Worm (Caenorhabditis elegans) whole organism, young adult: ENCODE data around the gene C34E11.4.

Experiments used
- B0035.1 ChIP-seq: sonication (generic microtip); optimal IDR thresholded peaks from 2 replicates; lab custom pipeline; 2016; ENCODE audit warnings: missing genetic modification characterization, mild to moderate bottlenecking, missing compliant biosample characterization, missing genotype, missing genetic modification reagents
- C06A6.2 ChIP-seq: fragments of 200-800 bp; sonication (Bioruptor generic); conservative IDR thresholded peaks from 2 replicates; pipeline ENCODE4 v1.3.6; 2022; ENCODE audit warnings: missing genetic modification characterization, missing compliant biosample characterization
- F22D6.2 ChIP-seq: sonication (generic microtip); optimal IDR thresholded peaks from 2 replicates; lab custom pipeline; 2016; ENCODE audit warnings: mild to moderate bottlenecking, missing genetic modification characterization, missing compliant biosample characterization
- F39B2.1 ChIP-seq: fragments of 200-800 bp; sonication (Bioruptor generic); IDR thresholded peaks from 2 replicates; pipeline ENCODE4 v1.3.6; 2022; ENCODE audit warnings: missing genetic modification reagents, missing genetic modification characterization, missing compliant biosample characterization
- F55B11.4 ChIP-seq: sonication (generic microtip); optimal IDR thresholded peaks from 2 replicates; lab custom pipeline; 2016; ENCODE audit warnings: missing compliant biosample characterization, missing genetic modification characterization, borderline replicate concordance; ENCODE audit not compliant: insufficient read depth
- K11D2.4 ChIP-seq: fragments of 200-800 bp; sonication (Bioruptor generic); IDR thresholded peaks from 2 replicates; pipeline ENCODE4 v1.3.6; 2022; ENCODE audit warnings: missing genetic modification reagents, missing genetic modification characterization, missing compliant biosample characterization
- Y56A3A.18 ChIP-seq: fragments of 200-800 bp; sonication (Bioruptor generic); IDR thresholded peaks from 2 replicates; pipeline ENCODE4 v1.3.6; 2022; ENCODE audit warnings: missing genetic modification reagents, missing genetic modification characterization, missing compliant biosample characterization
- Y79H2A.3 ChIP-seq: fragments of 200-800 bp; sonication (Bioruptor generic); conservative IDR thresholded peaks from 2 replicates; pipeline ENCODE4 v1.3.6; 2022; ENCODE audit warnings: missing genetic modification reagents, missing genetic modification characterization, missing compliant biosample characterization
- Y95B8A.8 ChIP-seq: fragments of 200-800 bp; sonication (Bioruptor generic); IDR thresholded peaks from 2 replicates; pipeline ENCODE4 v1.3.6; 2022; ENCODE audit warnings: missing genetic modification reagents, missing genetic modification characterization, missing compliant biosample characterization
- aptf-2 ChIP-seq: fragments of 200-800 bp; sonication (Bioruptor generic); conservative IDR thresholded peaks from 2 replicates; pipeline ENCODE4 v1.3.6; 2022; ENCODE audit warnings: missing genetic modification reagents, missing genetic modification characterization, missing compliant biosample characterization
- atf-7 ChIP-seq: sonication (generic microtip); optimal IDR thresholded peaks from 2 replicates; lab custom pipeline; 2017; ENCODE audit warnings: mild to moderate bottlenecking, missing genetic modification characterization, missing compliant biosample characterization
- attf-3 ChIP-seq: fragments of 200-800 bp; sonication (Bioruptor generic); conservative IDR thresholded peaks from 2 replicates; pipeline ENCODE4 v1.3.6; 2022; ENCODE audit warnings: missing genetic modification reagents, missing genetic modification characterization, missing compliant biosample characterization
- attf-5 ChIP-seq: fragments of 200-800 bp; sonication (Bioruptor generic); optimal IDR thresholded peaks from 2 replicates; lab custom pipeline; 2018; ENCODE audit warnings: mild to moderate bottlenecking, missing genetic modification characterization, missing compliant biosample characterization
- bed-1 ChIP-seq: fragments of 200-800 bp; sonication (Bioruptor generic); IDR thresholded peaks from 2 replicates; pipeline ENCODE4 v1.3.6; 2022; ENCODE audit warnings: missing genetic modification reagents, missing genetic modification characterization, missing compliant biosample characterization
- ccch-3 ChIP-seq: fragments of 200-800 bp; sonication (Bioruptor generic); optimal IDR thresholded peaks from 2 replicates; lab custom pipeline; 2018; ENCODE audit warnings: mild to moderate bottlenecking, missing genetic modification characterization, missing compliant biosample characterization
- ceh-27 ChIP-seq: fragments of 200-800 bp; sonication (Bioruptor generic); optimal IDR thresholded peaks from 2 replicates; lab custom pipeline; 2018; ENCODE audit warnings: mild to moderate bottlenecking, missing genetic modification characterization, moderate library complexity, missing compliant biosample characterization
- ceh-40 ChIP-seq: fragments of 200-800 bp; sonication (Bioruptor generic); IDR thresholded peaks from 2 replicates; pipeline ENCODE4 v1.3.6; 2022; ENCODE audit warnings: missing genetic modification characterization, missing compliant biosample characterization
- die-1 ChIP-seq: sonication (generic microtip); optimal IDR thresholded peaks from 2 replicates; lab custom pipeline; 2016; ENCODE audit warnings: missing genotype, mild to moderate bottlenecking, missing genetic modification characterization, missing compliant biosample characterization
- egrh-3 ChIP-seq: fragments of 200-800 bp; sonication (Bioruptor generic); IDR thresholded peaks from 2 replicates; pipeline ENCODE4 v1.3.6; 2022; ENCODE audit warnings: missing genetic modification reagents, missing genetic modification characterization, missing compliant biosample characterization
- gei-17 ChIP-seq: fragments of 200-800 bp; sonication (Bioruptor generic); optimal IDR thresholded peaks from 2 replicates; lab custom pipeline; 2018; ENCODE audit warnings: mild to moderate bottlenecking, missing genetic modification characterization, missing compliant biosample characterization
- hlh-26 ChIP-seq: fragments of 200-800 bp; sonication (Bioruptor generic); conservative IDR thresholded peaks from 2 replicates; pipeline ENCODE4 v1.3.6; 2022; ENCODE audit warnings: missing genetic modification reagents, missing genetic modification characterization, missing compliant biosample characterization
- hmg-1.2 ChIP-seq: fragments of 200-800 bp; sonication (Bioruptor generic); IDR thresholded peaks from 2 replicates; pipeline ENCODE4 v1.3.6; 2022; ENCODE audit warnings: missing genetic modification reagents, missing genetic modification characterization, missing compliant biosample characterization
- lag-1 ChIP-seq: fragments of 200-800 bp; sonication (Bioruptor generic); IDR thresholded peaks from 2 replicates; pipeline ENCODE4 v1.3.6; 2022; ENCODE audit warnings: missing genetic modification reagents, missing genetic modification characterization, missing compliant biosample characterization
- lin-26 ChIP-seq: fragments of 200-800 bp; sonication (Bioruptor generic); IDR thresholded peaks from 2 replicates; pipeline ENCODE4 v1.3.6; 2022; ENCODE audit warnings: missing genetic modification reagents, missing genetic modification characterization, missing compliant biosample characterization
- lin-54 ChIP-seq: fragments of 200-800 bp; sonication (Bioruptor generic); optimal IDR thresholded peaks from 2 replicates; lab custom pipeline; 2018; ENCODE audit warnings: mild to moderate bottlenecking, missing genetic modification characterization, missing compliant biosample characterization
- lsl-1 ChIP-seq: fragments of 200-800 bp; sonication (Bioruptor generic); optimal IDR thresholded peaks from 2 replicates; lab custom pipeline; 2018; ENCODE audit warnings: mild to moderate bottlenecking, missing genetic modification characterization, moderate library complexity, missing compliant biosample characterization
- madf-3 ChIP-seq: fragments of 200-800 bp; sonication (Bioruptor generic); IDR thresholded peaks from 2 replicates; pipeline ENCODE4 v1.3.6; 2022; ENCODE audit warnings: missing genetic modification reagents, missing genetic modification characterization, missing compliant biosample characterization
- madf-6 ChIP-seq: fragments of 200-800 bp; sonication (Bioruptor generic); IDR thresholded peaks from 2 replicates; pipeline ENCODE4 v1.3.6; 2022; ENCODE audit warnings: missing genetic modification reagents, missing genetic modification characterization, missing compliant biosample characterization
- madf-8 ChIP-seq: fragments of 200-800 bp; sonication (Bioruptor generic); conservative IDR thresholded peaks from 2 replicates; pipeline ENCODE4 v1.3.6; 2022; ENCODE audit warnings: missing genetic modification reagents, missing genetic modification characterization, missing compliant biosample characterization
- mel-28 ChIP-seq: sonication (generic microtip); optimal IDR thresholded peaks from 2 replicates; lab custom pipeline; 2016; ENCODE audit warnings: borderline replicate concordance, mild to moderate bottlenecking, missing genetic modification characterization, missing compliant biosample characterization
- mes-4 ChIP-seq: sonication (generic microtip); optimal IDR thresholded peaks from 2 replicates; lab custom pipeline; 2016; ENCODE audit warnings: missing genotype, missing genetic modification characterization, missing compliant biosample characterization
- mxl-1 ChIP-seq: sonication (generic microtip); optimal IDR thresholded peaks from 2 replicates; lab custom pipeline; 2016; ENCODE audit warnings: missing genetic modification characterization, missing compliant biosample characterization
- rpc-1 ChIP-seq, 2 experiments: fragments of 150-350 bp in 1 of 2; sonication (generic microtip) in 1 of 2; optimal IDR thresholded peaks; 2 replicates each; lab custom pipeline; 2014 to 2018; ENCODE audit warnings: missing biosample characterization in 1 of 2, missing genetic modification characterization in 1 of 2, missing genetic modification reagents in 1 of 2, missing genotype in 1 of 2
- sdz-38 ChIP-seq: sonication (generic microtip); optimal IDR thresholded peaks from 2 replicates; lab custom pipeline; 2016; ENCODE audit warnings: missing genotype, missing genetic modification characterization, missing compliant biosample characterization
- snpc-1.1 ChIP-seq: sonication (generic microtip); optimal IDR thresholded peaks from 2 replicates; lab custom pipeline; 2017; ENCODE audit warnings: missing genetic modification characterization, mild to moderate bottlenecking, missing compliant biosample characterization, antibody characterized with exemption, moderate library complexity, missing genotype, missing genetic modification reagents; ENCODE audit not compliant: insufficient read depth
- tbp1 ChIP-seq: fragments of 200-800 bp; sonication (Bioruptor generic); optimal IDR thresholded peaks from 2 replicates; lab custom pipeline; 2018; ENCODE audit warnings: mild to moderate bottlenecking, missing genetic modification characterization, missing compliant biosample characterization
- tbx-9 ChIP-seq: sonication (generic microtip); optimal IDR thresholded peaks from 2 replicates; lab custom pipeline; 2016; ENCODE audit warnings: borderline replicate concordance, missing genetic modification characterization, inconsistent platforms, missing compliant biosample characterization
- unc-62 ChIP-seq: fragments of 150-350 bp; optimal IDR thresholded peaks from 2 replicates; lab custom pipeline; 2014; ENCODE audit warnings: missing biosample characterization, missing genetic modification reagents, missing genetic modification characterization
- ztf-6 ChIP-seq: fragments of 200-800 bp; sonication (Bioruptor generic); IDR thresholded peaks from 2 replicates; pipeline ENCODE4 v1.3.6; 2022; ENCODE audit warnings: missing genetic modification reagents, missing genetic modification characterization, missing compliant biosample characterization

C34E11.4 gene

DNA sequence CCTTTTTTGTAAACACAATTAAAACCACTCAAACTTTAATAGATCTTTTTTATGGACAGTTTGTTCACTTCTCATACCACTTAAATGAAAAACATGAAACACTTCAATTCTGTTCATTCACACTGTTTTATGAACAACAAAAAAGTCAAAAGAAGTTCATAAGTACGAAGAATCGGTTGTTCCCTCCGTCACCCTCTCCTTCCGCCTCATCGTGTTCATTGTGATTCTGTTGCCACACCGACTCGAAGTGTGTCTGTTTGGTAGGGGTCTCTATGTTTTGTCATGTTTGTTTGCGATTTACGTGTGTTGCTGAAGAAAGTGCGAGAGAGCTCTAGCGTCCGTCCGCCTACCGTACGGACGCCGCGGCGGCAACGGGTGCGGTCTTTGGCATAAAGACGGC is 45.2 kb upstream of the C34E11.4 start, which contains the start of gene lact-7:
Gene lact-7, plus strand, starts transcription at position 301 of the 400 bp plus-strand sequence.
- TF ChIP-seq mel-28 (tag; lab: Kevin White, UChicago) (no peak), ceh-27 (GFP tag; lab: Kevin White, UChicago) (peak; percentile 67), K11D2.4 (GFP tag; lab: Robert Waterston, UW) (no peak)
- TF ChIP-seq, all 124 proteins: peak for 1

DNA sequence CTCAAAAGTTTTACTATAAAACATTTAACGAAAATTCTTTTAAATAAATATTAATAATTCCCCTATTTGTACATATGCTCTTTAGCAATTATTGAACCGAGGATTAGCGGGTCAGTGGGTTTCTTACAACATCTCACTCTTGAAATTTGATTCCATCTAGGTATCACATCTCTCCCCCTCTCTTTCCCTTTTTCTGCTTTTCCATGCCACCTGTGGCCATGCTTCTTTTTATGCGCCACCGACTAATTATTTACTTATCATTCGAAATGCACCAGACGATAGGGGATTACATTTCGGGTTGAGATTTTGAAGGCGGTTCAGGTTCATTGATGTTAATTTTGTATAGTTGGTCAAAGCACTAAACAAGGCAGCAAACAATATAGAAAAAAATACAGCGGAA is 38.1 kb upstream of the C34E11.4 start:
- no peak for TF ChIP-seq attf-3 (GFP tag; lab: Robert Waterston, UW)
- TF ChIP-seq lsl-1: no peak
- TF ChIP-seq ceh-40 (GFP tag; lab: Robert Waterston, UW): no peak
- TF ChIP-seq madf-6: no peak
- no peak for TF ChIP-seq F55B11.4
- no peak for TF ChIP-seq lag-1
- TF ChIP-seq lin-26 (GFP tag; lab: Robert Waterston, UW): no peak

DNA sequence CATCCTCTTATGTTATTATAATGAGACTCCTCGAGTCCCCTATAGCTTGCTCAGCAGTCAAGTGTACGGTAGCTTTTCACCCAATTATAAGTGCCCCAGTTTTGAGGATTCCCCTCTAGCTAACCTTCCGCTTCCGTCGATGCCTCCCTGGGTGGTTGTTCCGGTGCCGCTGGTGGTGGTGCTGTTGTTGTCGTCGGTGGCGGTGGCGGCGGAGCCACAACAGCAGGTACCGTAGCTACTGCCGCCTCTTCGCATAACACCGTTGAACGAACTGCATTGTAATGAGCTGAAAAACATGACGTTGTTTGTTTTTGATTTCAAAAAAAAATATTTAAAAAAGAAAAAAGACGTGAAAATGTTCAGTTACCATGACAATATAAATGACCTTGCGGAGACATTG is 37.6 kb upstream of the C34E11.4 start:
- no peak for TF ChIP-seq sdz-38 (tag; lab: Kevin White, UChicago)
- 0 out of 2 replicates have a peak, but pooled peaks have one; percentile 7 for TF ChIP-seq egrh-3 (GFP tag; lab: Robert Waterston, UW)

DNA sequence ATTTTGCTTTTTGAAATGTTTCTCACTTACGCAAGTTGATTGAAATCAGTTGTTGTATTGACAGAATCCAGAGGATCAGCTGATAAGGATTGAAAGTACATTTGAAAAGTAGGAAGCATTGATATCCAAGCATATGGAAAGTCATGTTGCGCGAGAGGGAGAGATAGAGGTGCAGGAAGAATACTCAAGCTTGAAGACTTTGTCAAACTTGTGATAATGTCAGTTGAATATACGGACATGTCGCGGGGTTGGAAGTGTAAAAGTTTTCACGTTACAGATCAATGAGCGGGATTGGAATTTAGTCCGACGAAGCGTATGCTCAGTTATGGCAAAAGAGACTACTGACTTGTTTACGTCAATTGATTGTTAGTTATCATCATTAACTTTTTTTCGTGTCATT is 34.7 kb upstream of the C34E11.4 start, which contains the start of gene ttx-3:
Gene ttx-3, minus strand, starts transcription at position 101 of the 400 bp plus-strand sequence.
- no peak for TF ChIP-seq atf-7 (tag; lab: Kevin White, UChicago)
- no peak for TF ChIP-seq gei-17 (GFP tag; lab: Kevin White, UChicago)
- no peak for TF ChIP-seq aptf-2
- TF ChIP-seq C06A6.2 (GFP tag; lab: Robert Waterston, UW): no peak
- TF ChIP-seq ceh-40 (GFP tag; lab: Robert Waterston, UW): no peak
- no peak for TF ChIP-seq tbp1 (GFP tag; lab: Kevin White, UChicago)
- no peak for TF ChIP-seq lag-1
- no peak for TF ChIP-seq B0035.1 (tag; lab: Kevin White, UChicago)
- no peak for TF ChIP-seq lin-26 (GFP tag; lab: Robert Waterston, UW)
- TF ChIP-seq F22D6.2 (tag; lab: Kevin White, UChicago): no peak
- TF ChIP-seq lin-54 (GFP tag; lab: Kevin White, UChicago): no peak
- TF ChIP-seq bed-1 (GFP tag; lab: Robert Waterston, UW): no peak
- no peak for TF ChIP-seq mxl-1 (tag; lab: Kevin White, UChicago)

DNA sequence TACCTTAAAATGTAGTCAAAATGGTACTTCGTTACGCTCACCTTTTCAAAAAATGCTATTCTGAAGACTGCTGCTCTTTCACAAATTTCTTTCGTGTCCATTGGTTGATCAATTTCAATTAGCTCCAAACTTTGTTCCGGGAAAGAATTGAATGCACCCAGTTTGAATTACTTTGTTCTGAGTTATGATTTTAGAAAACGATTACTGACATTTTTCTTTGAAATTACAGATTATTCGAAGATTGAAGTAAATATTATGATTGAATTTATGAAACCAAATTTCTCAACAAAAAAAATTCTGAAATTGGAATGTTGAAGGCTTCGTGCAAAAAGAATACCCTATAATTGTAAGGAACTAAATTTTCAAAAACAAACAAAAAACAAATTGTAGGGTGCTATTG is 19.8 kb upstream of the C34E11.4 start, which contains the start of gene Y102F5A.1:
Gene Y102F5A.1, minus strand, starts transcription at position 101 of the 400 bp plus-strand sequence.
- no peak for TF ChIP-seq lin-54 (GFP tag; lab: Kevin White, UChicago)
- no peak for TF ChIP-seq Y79H2A.3 (GFP tag; lab: Robert Waterston, UW)
- no peak for TF ChIP-seq mes-4
- no peak for TF ChIP-seq snpc-1.1 (tag; lab: Kevin White, UChicago)

DNA sequence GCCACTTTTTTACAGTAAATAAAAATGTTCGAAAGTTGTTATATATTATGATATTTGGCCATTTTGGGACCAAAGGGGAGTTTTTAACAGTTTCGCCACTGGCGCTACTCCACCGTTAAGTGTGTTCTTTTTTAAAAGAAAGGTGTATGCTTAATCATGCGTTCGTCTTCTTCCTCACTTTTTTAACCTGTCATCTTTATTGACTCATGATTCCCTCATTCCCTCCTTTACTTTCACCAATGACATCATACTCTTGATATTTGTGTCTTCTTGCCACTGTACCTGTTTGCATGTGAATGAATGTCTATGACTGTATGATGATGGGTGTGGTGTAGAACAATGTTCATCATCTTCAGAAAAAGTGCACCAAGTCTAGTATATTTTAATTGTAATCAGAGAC is 13.4 kb upstream of the C34E11.4 start:
- TF ChIP-seq tbp1 (GFP tag; lab: Kevin White, UChicago): peak; percentile 10
- no peak for TF ChIP-seq ccch-3
- peak; percentile 14 for TF ChIP-seq attf-5 (GFP tag; lab: Kevin White, UChicago)
- peak; percentile 34 for TF ChIP-seq gei-17 (GFP tag; lab: Kevin White, UChicago)
- TF ChIP-seq die-1 (tag; lab: Kevin White, UChicago): no peak
- TF ChIP-seq hmg-1.2 (GFP tag; lab: Robert Waterston, UW): 0 out of 2 replicates have a peak, but pooled peaks have one; percentile 13
- TF ChIP-seq tbx-9 (tag; lab: Kevin White, UChicago): no peak
- no peak for TF ChIP-seq hlh-26
- no peak for TF ChIP-seq ztf-6
- TF ChIP-seq Y95B8A.8 (GFP tag; lab: Robert Waterston, UW): peak; percentile 46; the same call in 1 of the 2 replicates
- TF ChIP-seq F39B2.1: no peak
- 0 out of 2 replicates have a peak, but pooled peaks have one; percentile 11 for TF ChIP-seq ceh-40 (GFP tag; lab: Robert Waterston, UW)
- TF ChIP-seq madf-8 (GFP tag; lab: Robert Waterston, UW): no peak
- no peak for TF ChIP-seq rpc-1 (optimal IDR thresholded peaks at IDR 0.05; lab: Kevin White, UChicago)
- TF ChIP-seq rpc-1 (tag; optimal IDR thresholded peaks at IDR 0.05; lab: Kevin White, UChicago): no peak
- 0 out of 2 replicates have a peak, but pooled peaks have one; percentile 6 for TF ChIP-seq Y56A3A.18
- no peak for TF ChIP-seq madf-3 (GFP tag; lab: Robert Waterston, UW)
- TF ChIP-seq unc-62: peak; percentile 38
